Worm (Caenorhabditis elegans): ENCODE data around the gene ins-32.

- TF ChIP-seq unc-130 (GFP tag; optimal IDR thresholded peaks at IDR 0.05): no peak
- no peak for TF ChIP-seq nfya-1 (tag; optimal IDR thresholded peaks at IDR 0.05; ENCODE audit: borderline replicate concordance, insufficient read depth)
- TF ChIP-seq akir-1 (GFP tag; optimal IDR thresholded peaks at IDR 0.05): no peak
- TF ChIP-seq pha-4 (tag; optimal IDR thresholded peaks at IDR 0.05): no peak
Measured at ce11 chrII:3771640-3772039, 31.5 kb downstream of the ins-32 start.

All from whole organism, young adult.